Fruit fly (Drosophila melanogaster) whole organism, embryonic: ENCODE measurements around the gene Sk2.

Source experiments
- Bgb ChIP-seq: fragments of 200-800 bp; sonication (Bioruptor generic); IDR thresholded peaks from 2 replicates; pipeline ENCODE4 v1.3.6; 2022; ENCODE audit warnings: missing biosample characterization, missing genetic modification characterization; ENCODE audit not compliant: partially characterized antibody
- CG10209 ChIP-seq: fragments of 200-800 bp; sonication (Bioruptor generic); optimal IDR thresholded peaks from 3 replicates; lab custom pipeline; 2017; ENCODE audit warnings: missing biosample characterization, mild to moderate bottlenecking, missing genetic modification characterization, missing genetic modification reagents
- CG10431 ChIP-seq: fragments of 200-800 bp; sonication (Bioruptor generic); optimal IDR thresholded peaks from 3 replicates; lab custom pipeline; 2018; ENCODE audit warnings: missing biosample characterization, mild to moderate bottlenecking, missing genetic modification characterization
- CG10462 ChIP-seq: fragments of 200-800 bp; sonication (Bioruptor generic); optimal IDR thresholded peaks from 2 replicates; lab custom pipeline; 2016; ENCODE audit warnings: missing biosample characterization, missing genetic modification characterization
- CG10543 ChIP-seq: fragments of 200-800 bp; sonication (Bioruptor generic); optimal IDR thresholded peaks from 3 replicates; lab custom pipeline; 2017; ENCODE audit warnings: missing biosample characterization, mild to moderate bottlenecking, missing genetic modification characterization, moderate library complexity
- CG11696 ChIP-seq: fragments of 200-800 bp; sonication (Bioruptor generic); IDR thresholded peaks from 2 replicates; pipeline ENCODE4 v1.3.6; 2022; ENCODE audit warnings: missing biosample characterization, missing genetic modification characterization
- CG11723 ChIP-seq: fragments of 200-800 bp; sonication (Bioruptor generic); optimal IDR thresholded peaks from 2 replicates; lab custom pipeline; 2017; ENCODE audit warnings: missing biosample characterization, mild to moderate bottlenecking, missing genetic modification characterization
- CG12391 ChIP-seq: fragments of 200-800 bp; sonication (Bioruptor generic); optimal IDR thresholded peaks from 3 replicates; lab custom pipeline; 2018; ENCODE audit warnings: missing biosample characterization, mild to moderate bottlenecking, missing genetic modification characterization, moderate library complexity
- CG13775 ChIP-seq: fragments of 200-800 bp; sonication (Bioruptor generic); optimal IDR thresholded peaks from 3 replicates; lab custom pipeline; 2017; ENCODE audit warnings: missing biosample characterization, mild to moderate bottlenecking, missing genetic modification characterization
- CG15479 ChIP-seq: fragments of 200-800 bp; sonication (Bioruptor generic); optimal IDR thresholded peaks from 3 replicates; lab custom pipeline; 2019; ENCODE audit warnings: missing biosample characterization, mild to moderate bottlenecking, missing genetic modification characterization, moderate library complexity
- CG15514 ChIP-seq: fragments of 200-800 bp; sonication (Bioruptor generic); optimal IDR thresholded peaks from 3 replicates; lab custom pipeline; 2017; ENCODE audit warnings: missing biosample characterization, missing genetic modification characterization, mild to moderate bottlenecking, moderate library complexity, missing genetic modification reagents
- CG18476 ChIP-seq: fragments of 200-800 bp; sonication (Bioruptor generic); optimal IDR thresholded peaks from 2 replicates; lab custom pipeline; 2016; ENCODE audit warnings: missing biosample characterization, mild to moderate bottlenecking, missing genetic modification characterization
- CG18619 ChIP-seq: fragments of 200-800 bp; sonication (Bioruptor generic); optimal IDR thresholded peaks from 3 replicates; lab custom pipeline; 2017; ENCODE audit warnings: missing biosample characterization, mild to moderate bottlenecking, missing genetic modification characterization
- CG2120 ChIP-seq: fragments of 200-800 bp; sonication (Bioruptor generic); optimal IDR thresholded peaks from 3 replicates; lab custom pipeline; 2016; ENCODE audit warnings: missing biosample characterization, missing genetic modification characterization
- CG2678 ChIP-seq: fragments of 200-800 bp; sonication (Bioruptor generic); optimal IDR thresholded peaks from 3 replicates; lab custom pipeline; 2019; ENCODE audit warnings: missing biosample characterization, mild to moderate bottlenecking, missing genetic modification characterization, moderate library complexity
- CG32772 ChIP-seq: fragments of 200-800 bp; sonication (Bioruptor generic); IDR thresholded peaks from 2 replicates; pipeline ENCODE4 v1.3.6; 2022; ENCODE audit warnings: missing biosample characterization, missing genetic modification characterization
- CG4360 ChIP-seq: fragments of 200-800 bp; sonication (Bioruptor generic); IDR thresholded peaks from 2 replicates; pipeline ENCODE4 v1.3.6; 2022; ENCODE audit warnings: missing biosample characterization, missing genetic modification characterization
- CG6813 ChIP-seq: fragments of 200-800 bp; sonication (Bioruptor generic); optimal IDR thresholded peaks from 2 replicates; lab custom pipeline; 2017; ENCODE audit warnings: missing biosample characterization, missing genetic modification characterization, mild to moderate bottlenecking, moderate library complexity, missing genetic modification reagents
- CG8388 ChIP-seq: fragments of 200-800 bp; sonication (Bioruptor generic); optimal IDR thresholded peaks from 2 replicates; lab custom pipeline; 2019; ENCODE audit warnings: missing biosample characterization, mild to moderate bottlenecking, missing genetic modification characterization, moderate library complexity
- CG9727 ChIP-seq: fragments of 200-800 bp; sonication (Bioruptor generic); optimal IDR thresholded peaks from 3 replicates; lab custom pipeline; 2017; ENCODE audit warnings: missing biosample characterization, mild to moderate bottlenecking, missing genetic modification characterization
- CoRest ChIP-seq: fragments of 200-800 bp; sonication (Bioruptor generic); optimal IDR thresholded peaks from 3 replicates; lab custom pipeline; 2018; ENCODE audit warnings: missing biosample characterization, mild to moderate bottlenecking, missing genetic modification characterization, moderate library complexity
- CrebB ChIP-seq: fragments of 200-800 bp; sonication (Bioruptor generic); optimal IDR thresholded peaks from 3 replicates; lab custom pipeline; 2018; ENCODE audit warnings: missing biosample characterization, mild to moderate bottlenecking, missing genetic modification characterization
- Fer1 ChIP-seq: fragments of 200-800 bp; sonication (Bioruptor generic); optimal IDR thresholded peaks from 2 replicates; lab custom pipeline; 2017; ENCODE audit warnings: missing biosample characterization, mild to moderate bottlenecking, missing genetic modification characterization
- HLHmδ ChIP-seq: fragments of 200-800 bp; sonication (Bioruptor generic); optimal IDR thresholded peaks from 2 replicates; lab custom pipeline; 2018; ENCODE audit warnings: missing biosample characterization, mild to moderate bottlenecking, missing genetic modification characterization, moderate library complexity
- Lhr ChIP-seq: fragments of 200-800 bp; sonication (Bioruptor generic); optimal IDR thresholded peaks from 3 replicates; lab custom pipeline; 2017; ENCODE audit warnings: mild to moderate bottlenecking, missing biosample characterization, missing genetic modification reagents, missing genetic modification characterization
- MBD-R2 ChIP-seq: fragments of 200-800 bp; sonication (Bioruptor generic); IDR thresholded peaks from 2 replicates; pipeline ENCODE4 v1.3.6; 2022; ENCODE audit warnings: missing biosample characterization, missing genetic modification characterization
- Meics ChIP-seq: fragments of 200-800 bp; sonication (Bioruptor generic); optimal IDR thresholded peaks from 2 replicates; lab custom pipeline; 2017; ENCODE audit warnings: missing biosample characterization, mild to moderate bottlenecking, missing genetic modification characterization
- PHDP ChIP-seq: fragments of 200-800 bp; sonication (Bioruptor generic); optimal IDR thresholded peaks from 3 replicates; lab custom pipeline; 2018; ENCODE audit warnings: missing biosample characterization, mild to moderate bottlenecking, missing genetic modification characterization, moderate library complexity
- Tbp ChIP-seq: fragments of >200 bp; optimal IDR thresholded peaks from 2 replicates; lab custom pipeline; 2018; ENCODE audit warnings: missing biosample characterization, missing genetic modification characterization
- Xbp1 ChIP-seq: fragments of 200-800 bp; sonication (Bioruptor generic); optimal IDR thresholded peaks from 3 replicates; lab custom pipeline; 2016; ENCODE audit warnings: missing biosample characterization, mild to moderate bottlenecking, missing genetic modification characterization
- chinmo ChIP-seq: fragments of 200-800 bp; sonication (Bioruptor generic); IDR thresholded peaks from 4 replicates; pipeline ENCODE4 v1.3.6; 2022; ENCODE audit warnings: missing biosample characterization, missing genetic modification characterization; ENCODE audit not compliant: partially characterized antibody
- chm ChIP-seq: fragments of 200-800 bp; sonication (Bioruptor generic); IDR thresholded peaks from 2 replicates; pipeline ENCODE4 v1.3.6; 2022; ENCODE audit warnings: missing biosample characterization, missing genetic modification characterization
- ci ChIP-seq: fragments of 200-800 bp; sonication (Bioruptor generic); IDR thresholded peaks from 3 replicates; pipeline ENCODE4 v1.3.6; 2022; ENCODE audit warnings: missing biosample characterization, missing genetic modification characterization
- crp ChIP-seq, 2 experiments: fragments of 200-800 bp; sonication (Bioruptor generic); optimal IDR thresholded peaks; 2 replicates in 1 of 2; 3 replicates in 1 of 2; lab custom pipeline; 2017; ENCODE audit warnings: missing biosample characterization in 2 of 2, missing genetic modification characterization in 2 of 2, mild to moderate bottlenecking in 1 of 2, moderate library complexity in 1 of 2
- grau ChIP-seq: fragments of 200-800 bp; optimal IDR thresholded peaks from 3 replicates; lab custom pipeline; 2019; ENCODE audit warnings: missing biosample characterization, mild to moderate bottlenecking, missing genetic modification characterization, moderate library complexity
- hb ChIP-seq: fragments of 200-800 bp; sonication (Bioruptor generic); IDR thresholded peaks from 3 replicates; pipeline ENCODE4 v1.3.6; 2022; ENCODE audit warnings: missing biosample characterization, missing genetic modification characterization; ENCODE audit not compliant: partially characterized antibody
- kah ChIP-seq: fragments of 200-800 bp; sonication (Bioruptor generic); optimal IDR thresholded peaks from 2 replicates; lab custom pipeline; 2018; ENCODE audit warnings: missing biosample characterization, mild to moderate bottlenecking, missing genetic modification characterization
- lab ChIP-seq: fragments of 200-800 bp; sonication (Bioruptor generic); optimal IDR thresholded peaks from 3 replicates; lab custom pipeline; 2017; ENCODE audit warnings: missing biosample characterization, missing genetic modification characterization, mild to moderate bottlenecking, moderate library complexity, missing genetic modification reagents
- nom ChIP-seq: fragments of 200-800 bp; sonication (Bioruptor generic); optimal IDR thresholded peaks from 2 replicates; lab custom pipeline; 2017; ENCODE audit warnings: missing biosample characterization, missing genetic modification characterization, mild to moderate bottlenecking, moderate library complexity, missing genetic modification reagents
- onecut ChIP-seq: fragments of 200-800 bp; sonication (Bioruptor generic); IDR thresholded peaks from 2 replicates; pipeline ENCODE4 v1.3.6; 2022; ENCODE audit warnings: missing biosample characterization, missing genetic modification characterization
- phol ChIP-seq: fragments of 200-800 bp; sonication (Bioruptor generic); optimal IDR thresholded peaks from 3 replicates; lab custom pipeline; 2018; ENCODE audit warnings: missing biosample characterization, mild to moderate bottlenecking, missing genetic modification characterization, moderate library complexity
- sens ChIP-seq: fragments of 200-800 bp; sonication (Bioruptor generic); peaks from one replicate; lab custom pipeline; 2016; ENCODE audit warnings: missing biosample characterization, missing genetic modification characterization
- sug ChIP-seq: fragments of 200-800 bp; optimal IDR thresholded peaks from 2 replicates; lab custom pipeline; 2019; ENCODE audit warnings: missing biosample characterization, mild to moderate bottlenecking, missing genetic modification characterization, moderate library complexity
- tin ChIP-seq: fragments of 200-800 bp; sonication (Bioruptor generic); optimal IDR thresholded peaks from 3 replicates; lab custom pipeline; 2016; ENCODE audit warnings: missing biosample characterization, missing genetic modification characterization
- zf30C ChIP-seq: fragments of 200-800 bp; sonication (Bioruptor generic); optimal IDR thresholded peaks from 3 replicates; lab custom pipeline; 2018; ENCODE audit warnings: missing biosample characterization, mild to moderate bottlenecking, missing genetic modification characterization
- zfh1 ChIP-seq: fragments of 200-800 bp; sonication (Bioruptor generic); IDR thresholded peaks from 3 replicates; pipeline ENCODE4 v1.3.6; 2022; ENCODE audit warnings: missing biosample characterization, missing genetic modification characterization

Gene Sk2

DNA sequence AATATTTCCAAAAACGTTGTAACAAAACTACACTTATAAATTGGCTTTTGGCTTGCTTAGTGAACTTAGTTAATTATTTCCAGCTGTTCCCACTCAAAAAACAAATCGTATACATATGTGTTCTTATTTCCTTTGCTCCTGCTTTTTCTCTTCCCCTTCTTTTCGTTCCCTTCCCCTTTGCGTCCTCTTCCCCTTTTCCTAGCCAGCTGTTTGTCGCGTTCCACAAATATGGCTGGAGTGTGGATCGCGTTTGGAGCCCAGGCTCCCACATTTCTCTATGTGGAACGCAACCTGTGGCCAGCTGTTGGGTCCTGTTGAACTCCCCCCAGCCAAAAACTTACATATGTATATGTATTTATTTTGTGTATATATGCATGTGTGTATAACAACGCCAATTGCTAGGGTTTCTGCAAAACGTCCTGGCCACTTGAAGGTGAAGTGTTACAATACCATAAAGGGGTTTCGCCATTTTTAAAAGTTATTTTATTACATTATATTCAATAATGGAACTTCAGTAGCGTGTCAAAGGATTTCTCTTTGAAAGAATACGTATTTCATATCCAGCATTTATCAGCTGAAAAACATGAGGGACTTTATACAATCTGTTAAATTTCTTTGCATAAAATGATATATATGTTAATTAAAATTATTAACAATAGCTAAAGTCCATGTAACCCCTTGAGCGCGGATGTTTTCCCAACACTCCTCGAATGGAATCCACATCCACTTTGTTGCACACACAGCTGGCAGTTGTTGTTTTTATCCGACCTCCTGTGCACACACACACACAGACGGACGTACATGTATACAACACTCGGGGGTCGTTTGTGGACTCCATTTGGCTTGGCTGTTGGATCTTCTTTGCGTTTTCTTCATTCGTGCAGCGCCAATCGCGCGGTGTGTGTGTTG is 25.0 kb downstream of the Sk2 start (continued):
- peak; percentile 36 for TF ChIP-seq phol (tag; lab: Kevin White, UChicago)
- TF ChIP-seq zf30C, result peak; percentile 41
- peak; percentile 26; the same call in 1 of the 3 replicates for TF ChIP-seq ci (GFP tag; lab: Robert Waterston, UW)
- 0 out of 3 replicates have a peak, but pooled peaks have one; percentile 15 for TF ChIP-seq zfh1 (GFP tag; lab: Robert Waterston, UW)
- TF ChIP-seq CG10209 (GFP tag; lab: Kevin White, UChicago), result peak; percentile 25
- peak; percentile 42 for TF ChIP-seq CG18476 (GFP tag; lab: Kevin White, UChicago)
- TF ChIP-seq CG11723 (GFP tag; lab: Kevin White, UChicago), result peak; percentile 20
- TF ChIP-seq kah (GFP tag; lab: Kevin White, UChicago), result peak; percentile 32
- TF ChIP-seq CG8388 (GFP tag; lab: Kevin White, UChicago), result no peak
- TF ChIP-seq chinmo, result 0 out of 4 replicates have a peak, but pooled peaks have one; percentile 46
- no peak for TF ChIP-seq onecut (GFP tag; lab: Robert Waterston, UW)
- no peak for TF ChIP-seq MBD-R2
- peak; percentile 22 for TF ChIP-seq grau (tag; lab: Kevin White, UChicago)
- peak; percentile 18 for TF ChIP-seq Fer1 (GFP tag; lab: Kevin White, UChicago)
- peak; percentile 22 for TF ChIP-seq CG9727
- TF ChIP-seq PHDP (tag; lab: Kevin White, UChicago), result peak; percentile 23
- peak; percentile 47 for TF ChIP-seq lab (GFP tag; lab: Kevin White, UChicago)
- no peak for TF ChIP-seq hb
- TF ChIP-seq CG2120, result peak; percentile 22
- TF ChIP-seq CG2678 (tag; lab: Kevin White, UChicago), result peak; percentile 29
- TF ChIP-seq crp (GFP tag; optimal IDR thresholded peaks at IDR 0.05; lab: Kevin White, UChicago), result peak in 1 of 2 experiments; percentile 74
- TF ChIP-seq CoRest (tag; lab: Kevin White, UChicago), result peak; percentile 26
- TF ChIP-seq CG32772 (GFP tag; lab: Robert Waterston, UW), result no peak
- peak; percentile 62 for TF ChIP-seq sens (GFP tag; lab: Kevin White, UChicago)
- TF ChIP-seq chm, result peak; percentile 57
- peak; percentile 53 for TF ChIP-seq Tbp
- no peak for TF ChIP-seq tin (GFP tag; lab: Kevin White, UChicago)
- peak; percentile 80 for TF ChIP-seq HLHmδ (GFP tag; lab: Kevin White, UChicago)
- peak; percentile 16 for TF ChIP-seq CG15514 (GFP tag; lab: Kevin White, UChicago)
- TF ChIP-seq CG13775 (GFP tag; lab: Kevin White, UChicago), result peak; percentile 38
- TF ChIP-seq CG15479 (GFP tag; lab: Kevin White, UChicago), result peak; percentile 29
- TF ChIP-seq CG12391 (tag; lab: Kevin White, UChicago), result peak; percentile 25
- peak; percentile 15 for TF ChIP-seq CG10543 (GFP tag; lab: Kevin White, UChicago)
- TF ChIP-seq Meics (GFP tag; lab: Kevin White, UChicago), result peak; percentile 17
- TF ChIP-seq CG4360 (GFP tag; lab: Robert Waterston, UW), result peak; percentile 46; the same call in 1 of the 2 replicates
- 0 out of 2 replicates have a peak, but pooled peaks have one; percentile 14 for TF ChIP-seq CG11696
- TF ChIP-seq CG10431 (GFP tag; lab: Kevin White, UChicago), result peak; percentile 56
- TF ChIP-seq sug (tag; lab: Kevin White, UChicago), result peak; percentile 41
- TF ChIP-seq Xbp1, result no peak
- no peak for TF ChIP-seq Lhr
- TF ChIP-seq Bgb, result peak; percentile 37; the same call in 1 of the 2 replicates
- TF ChIP-seq CG10462, result no peak
- peak; percentile 19 for TF ChIP-seq nom
- no peak for TF ChIP-seq CrebB (tag; lab: Kevin White, UChicago)
- TF ChIP-seq CG18619 (GFP tag; lab: Kevin White, UChicago), result peak; percentile 18
- peak; percentile 8 for TF ChIP-seq CG6813
